Worm (Caenorhabditis elegans) whole organism, young adult: ENCODE results near the gene M106.8.

ENCODE experiments used
- B0019.2 ChIP-seq: fragments of 200-800 bp; sonication (Bioruptor generic); conservative IDR thresholded peaks from 2 replicates; pipeline ENCODE4 v1.3.6; 2022; ENCODE audit warnings: missing genetic modification reagents, missing genetic modification characterization, missing compliant biosample characterization
- F22D6.2 ChIP-seq: sonication (generic microtip); optimal IDR thresholded peaks from 2 replicates; lab custom pipeline; 2016; ENCODE audit warnings: mild to moderate bottlenecking, missing genetic modification characterization, missing compliant biosample characterization
- F33H1.4 ChIP-seq: fragments of 200-800 bp; sonication (Bioruptor generic); IDR thresholded peaks from 2 replicates; pipeline ENCODE4 v1.3.6; 2022; ENCODE audit warnings: missing genetic modification reagents, missing genetic modification characterization, missing compliant biosample characterization
- F37B4.10 ChIP-seq: fragments of 200-800 bp; sonication (Bioruptor generic); IDR thresholded peaks from 2 replicates; pipeline ENCODE4 v1.3.6; 2022; ENCODE audit warnings: missing genetic modification characterization, missing compliant biosample characterization
- F39B2.1 ChIP-seq: fragments of 200-800 bp; sonication (Bioruptor generic); IDR thresholded peaks from 2 replicates; pipeline ENCODE4 v1.3.6; 2022; ENCODE audit warnings: missing genetic modification reagents, missing genetic modification characterization, missing compliant biosample characterization
- F49E8.2 ChIP-seq: sonication (generic microtip); optimal IDR thresholded peaks from 3 replicates; lab custom pipeline; 2017; ENCODE audit warnings: missing genetic modification characterization, mild to moderate bottlenecking, missing compliant biosample characterization, antibody characterized with exemption, moderate library complexity; ENCODE audit not compliant: insufficient read depth
- F55B11.4 ChIP-seq: sonication (generic microtip); optimal IDR thresholded peaks from 2 replicates; lab custom pipeline; 2016; ENCODE audit warnings: missing compliant biosample characterization, missing genetic modification characterization, borderline replicate concordance; ENCODE audit not compliant: insufficient read depth
- F57A8.1 ChIP-seq: fragments of 200-800 bp; sonication (Bioruptor generic); optimal IDR thresholded peaks from 2 replicates; lab custom pipeline; 2018; ENCODE audit warnings: mild to moderate bottlenecking, missing genetic modification characterization, moderate library complexity, missing compliant biosample characterization
- F57C9.4 ChIP-seq: sonication (generic microtip); optimal IDR thresholded peaks from 2 replicates; lab custom pipeline; 2017; ENCODE audit warnings: mild to moderate bottlenecking, missing genetic modification characterization, missing compliant biosample characterization
- Y56A3A.18 ChIP-seq: fragments of 200-800 bp; sonication (Bioruptor generic); IDR thresholded peaks from 2 replicates; pipeline ENCODE4 v1.3.6; 2022; ENCODE audit warnings: missing genetic modification reagents, missing genetic modification characterization, missing compliant biosample characterization
- Y67H2A.10 ChIP-seq: fragments of 200-800 bp; sonication (Bioruptor generic); conservative IDR thresholded peaks from 2 replicates; pipeline ENCODE4 v1.3.6; 2022; ENCODE audit warnings: missing genetic modification reagents, missing genetic modification characterization, missing compliant biosample characterization
- akir-1 ChIP-seq: fragments of 200-800 bp; sonication (Bioruptor generic); optimal IDR thresholded peaks from 2 replicates; lab custom pipeline; 2018; ENCODE audit warnings: mild to moderate bottlenecking, missing genetic modification characterization, moderate library complexity, missing compliant biosample characterization
- cebp-2 ChIP-seq: fragments of 200-800 bp; sonication (Bioruptor generic); IDR thresholded peaks from 2 replicates; pipeline ENCODE4 v1.3.6; 2022; ENCODE audit warnings: missing genetic modification characterization, missing compliant biosample characterization
- ceh-40 ChIP-seq: fragments of 200-800 bp; sonication (Bioruptor generic); IDR thresholded peaks from 2 replicates; pipeline ENCODE4 v1.3.6; 2022; ENCODE audit warnings: missing genetic modification characterization, missing compliant biosample characterization
- chd-7 ChIP-seq: sonication (generic microtip); optimal IDR thresholded peaks from 2 replicates; lab custom pipeline; 2016; ENCODE audit warnings: mild to moderate bottlenecking, missing genetic modification characterization, moderate library complexity, missing compliant biosample characterization
- him-1 ChIP-seq: sonication (generic microtip); optimal IDR thresholded peaks from 2 replicates; lab custom pipeline; 2016; ENCODE audit warnings: missing genotype, missing genetic modification reagents, missing genetic modification characterization, missing compliant biosample characterization
- hmg-1.2 ChIP-seq: fragments of 200-800 bp; sonication (Bioruptor generic); IDR thresholded peaks from 2 replicates; pipeline ENCODE4 v1.3.6; 2022; ENCODE audit warnings: missing genetic modification reagents, missing genetic modification characterization, missing compliant biosample characterization
- hmg-20 ChIP-seq: fragments of 200-800 bp; sonication (Bioruptor generic); IDR thresholded peaks from 2 replicates; pipeline ENCODE4 v1.3.6; 2022; ENCODE audit warnings: missing genetic modification reagents, missing genetic modification characterization, missing compliant biosample characterization
- hrde-1 ChIP-seq: sonication (generic microtip); optimal IDR thresholded peaks from 2 replicates; lab custom pipeline; 2016; ENCODE audit warnings: missing genetic modification characterization, mild to moderate bottlenecking, missing compliant biosample characterization, moderate library complexity, missing genotype, missing genetic modification reagents, borderline replicate concordance
- let-526 ChIP-seq: fragments of 200-800 bp; sonication (Bioruptor generic); IDR thresholded peaks from 2 replicates; pipeline ENCODE4 v1.3.6; 2022; ENCODE audit warnings: missing genetic modification reagents, missing genetic modification characterization, missing compliant biosample characterization
- lin-26 ChIP-seq: fragments of 200-800 bp; sonication (Bioruptor generic); IDR thresholded peaks from 2 replicates; pipeline ENCODE4 v1.3.6; 2022; ENCODE audit warnings: missing genetic modification reagents, missing genetic modification characterization, missing compliant biosample characterization
- lin-40 ChIP-seq: sonication (generic microtip); optimal IDR thresholded peaks from 2 replicates; lab custom pipeline; 2016; ENCODE audit warnings: missing genetic modification characterization, mild to moderate bottlenecking, missing compliant biosample characterization, missing genotype, missing genetic modification reagents
- lsl-1 ChIP-seq: fragments of 200-800 bp; sonication (Bioruptor generic); optimal IDR thresholded peaks from 2 replicates; lab custom pipeline; 2018; ENCODE audit warnings: mild to moderate bottlenecking, missing genetic modification characterization, moderate library complexity, missing compliant biosample characterization
- madf-6 ChIP-seq: fragments of 200-800 bp; sonication (Bioruptor generic); IDR thresholded peaks from 2 replicates; pipeline ENCODE4 v1.3.6; 2022; ENCODE audit warnings: missing genetic modification reagents, missing genetic modification characterization, missing compliant biosample characterization
- mel-28 ChIP-seq: sonication (generic microtip); optimal IDR thresholded peaks from 2 replicates; lab custom pipeline; 2016; ENCODE audit warnings: borderline replicate concordance, mild to moderate bottlenecking, missing genetic modification characterization, missing compliant biosample characterization
- nfya-2 ChIP-seq: fragments of 200-800 bp; sonication (Bioruptor generic); IDR thresholded peaks from 2 replicates; pipeline ENCODE4 v1.3.6; 2022; ENCODE audit warnings: missing genetic modification reagents, missing genetic modification characterization, missing compliant biosample characterization
- nfyb-1 ChIP-seq: fragments of 200-800 bp; sonication (Bioruptor generic); IDR thresholded peaks from 2 replicates; pipeline ENCODE4 v1.3.6; 2022; ENCODE audit warnings: missing genetic modification reagents, missing genetic modification characterization, missing compliant biosample characterization
- nhr-27 ChIP-seq: fragments of 200-800 bp; sonication (Bioruptor generic); optimal IDR thresholded peaks from 2 replicates; lab custom pipeline; 2018; ENCODE audit warnings: mild to moderate bottlenecking, missing genetic modification characterization, moderate library complexity, missing compliant biosample characterization
- pha-4 ChIP-seq: fragments of 150-350 bp; sonication (generic microtip); optimal IDR thresholded peaks from 2 replicates; lab custom pipeline; 2014; ENCODE audit warnings: missing biosample characterization, missing genetic modification reagents, missing genetic modification characterization
- snpc-4 ChIP-seq, 5 experiments: fragments of 150-350 bp in 1 of 5; sonication (generic microtip) in 4 of 5; optimal IDR thresholded peaks; 2 replicates each; lab custom pipeline; 2014 to 2018; ENCODE audit warnings: missing genetic modification characterization in 5 of 5, missing biosample characterization in 3 of 5, antibody characterized with exemption in 2 of 5, mild to moderate bottlenecking in 2 of 5, missing compliant biosample characterization in 2 of 5, missing genotype in 2 of 5, moderate library complexity in 2 of 5, missing genetic modification reagents in 1 of 5
- tbp1 ChIP-seq: fragments of 200-800 bp; sonication (Bioruptor generic); optimal IDR thresholded peaks from 2 replicates; lab custom pipeline; 2018; ENCODE audit warnings: mild to moderate bottlenecking, missing genetic modification characterization, missing compliant biosample characterization
- tbx-9 ChIP-seq: sonication (generic microtip); optimal IDR thresholded peaks from 2 replicates; lab custom pipeline; 2016; ENCODE audit warnings: borderline replicate concordance, missing genetic modification characterization, inconsistent platforms, missing compliant biosample characterization
- xnd-1 ChIP-seq: sonication (generic microtip); optimal IDR thresholded peaks from 2 replicates; lab custom pipeline; 2016; ENCODE audit warnings: missing genotype, missing genetic modification reagents, missing genetic modification characterization, missing compliant biosample characterization
- zfh-2 ChIP-seq: fragments of 200-800 bp; sonication (Bioruptor generic); conservative IDR thresholded peaks from 2 replicates; pipeline ENCODE4 v1.3.6; 2022; ENCODE audit warnings: missing genetic modification reagents, missing genetic modification characterization, missing compliant biosample characterization
- ztf-22 ChIP-seq: fragments of 200-800 bp; sonication (Bioruptor generic); optimal IDR thresholded peaks from 2 replicates; lab custom pipeline; 2018; ENCODE audit warnings: mild to moderate bottlenecking, missing genetic modification characterization, moderate library complexity, missing compliant biosample characterization
- ztf-26 ChIP-seq: sonication (generic microtip); optimal IDR thresholded peaks from 2 replicates; lab custom pipeline; 2017; ENCODE audit warnings: missing genetic modification characterization, missing compliant biosample characterization

M106.8 gene

ce11 chrII:10798429-10798893, 45.0 kb downstream of the M106.8 start, which contains the start of gene npp-19 (continued):
- TF ChIP-seq lsl-1 (GFP tag; lab: Kevin White, UChicago) (peak; percentile 24), ceh-40 (GFP tag; lab: Robert Waterston, UW) (no peak), pha-4 (peak; percentile 1), F37B4.10 (GFP tag; lab: Robert Waterston, UW) (no peak), F57A8.1 (GFP tag; lab: Kevin White, UChicago) (no peak), cebp-2 (GFP tag; lab: Robert Waterston, UW) (no peak), tbp1 (GFP tag; lab: Kevin White, UChicago) (no peak), snpc-4 (GFP tag; optimal IDR thresholded peaks at IDR 0.05; lab: Kevin White, UChicago) (peak; percentile 32), snpc-4 (tag; optimal IDR thresholded peaks at IDR 0.05; lab: Kevin White, UChicago) (no peak), F49E8.2 (no peak), Y67H2A.10 (GFP tag; lab: Robert Waterston, UW) (no peak), let-526 (GFP tag; lab: Robert Waterston, UW) (no peak), hmg-20 (GFP tag; lab: Robert Waterston, UW) (no peak), ztf-22 (GFP tag; lab: Kevin White, UChicago) (no peak), F39B2.1 (no peak), xnd-1 (tag; lab: Kevin White, UChicago) (no peak), akir-1 (GFP tag; lab: Kevin White, UChicago) (no peak), him-1 (tag; lab: Kevin White, UChicago) (no peak), hrde-1 (no peak), chd-7 (tag; lab: Kevin White, UChicago) (no peak), nfya-2 (GFP tag; lab: Robert Waterston, UW) (no peak), nfyb-1 (GFP tag; lab: Robert Waterston, UW) (0 out of 2 replicates have a peak, but pooled peaks have one; percentile 34), hmg-1.2 (GFP tag; lab: Robert Waterston, UW) (peak; percentile 14; the same call in 1 of the 2 replicates), F33H1.4 (GFP tag; lab: Robert Waterston, UW) (peak; percentile 47), nhr-27 (tag; lab: Kevin White, UChicago) (no peak), Y56A3A.18 (no peak), F55B11.4 (tag; lab: Kevin White, UChicago) (no peak), tbx-9 (tag; lab: Kevin White, UChicago) (no peak), F57C9.4 (no peak), ztf-26 (tag; lab: Kevin White, UChicago) (no peak), lin-40 (tag; lab: Kevin White, UChicago) (peak; percentile 52), madf-6 (peak; percentile 52; the same call in 1 of the 2 replicates), F22D6.2 (tag; lab: Kevin White, UChicago) (no peak), mel-28 (tag; lab: Kevin White, UChicago) (no peak)

- TF ChIP-seq lin-26 (GFP tag; lab: Robert Waterston, UW) (no peak), zfh-2 (no peak), madf-6 (peak; percentile 21; the same call in 1 of the 2 replicates), lsl-1 (GFP tag; lab: Kevin White, UChicago) (peak; percentile 18), B0019.2 (GFP tag; lab: Robert Waterston, UW) (no peak)
These were observed 47.2 kb downstream of the M106.8 start, which contains the start of gene set-14 for ce11 chrII:10796194-10796593. Gene set-14 (minus strand): TSS chrII:10796294.
